Worm (Caenorhabditis elegans) whole organism, L1 larva: ENCODE data around the gene K10D2.5.
A peak's percentile ranks its signal among the peaks of the same experiment; 100 is the strongest.

ENCODE experiments used
- alr-1 ChIP-seq: fragments of 200-800 bp; sonication (Bioruptor generic); optimal IDR thresholded peaks from 2 replicates; lab custom pipeline; 2018; ENCODE audit warnings: borderline replicate concordance, mild to moderate bottlenecking, missing genetic modification characterization, missing compliant biosample characterization
- blmp-1 ChIP-seq: fragments of 150-350 bp; optimal IDR thresholded peaks from 2 replicates; lab custom pipeline; 2014; ENCODE audit warnings: missing biosample characterization, missing genetic modification characterization
- ceh-82 ChIP-seq, 3 experiments: fragments of 150-350 bp in 1 of 3; sonication (generic microtip) in 2 of 3; optimal IDR thresholded peaks; 2 replicates each; lab custom pipeline; 2014 to 2017; ENCODE audit warnings: missing biosample characterization in 3 of 3, missing genetic modification characterization in 3 of 3
- ceh-88 ChIP-seq: fragments of 200-800 bp; sonication (Bioruptor generic); IDR thresholded peaks from 2 replicates; pipeline ENCODE4 v1.3.6; 2022; ENCODE audit warnings: missing genetic modification characterization, missing compliant biosample characterization
- ces-1 ChIP-seq: fragments of 150-350 bp; optimal IDR thresholded peaks from 2 replicates; lab custom pipeline; 2014; ENCODE audit warnings: missing biosample characterization, missing genetic modification reagents, missing genetic modification characterization
- efl-1 ChIP-seq, 4 experiments: fragments of 150-350 bp; optimal IDR thresholded peaks in 3 of 4; peaks in 1 of 4; 1 replicate in 1 of 4; 2 replicates in 3 of 4; lab custom pipeline; 2014; ENCODE audit warnings: missing biosample characterization in 2 of 4, missing genetic modification characterization in 2 of 4, missing genetic modification reagents in 2 of 4
- egl-27 ChIP-seq, 2 experiments: fragments of 150-350 bp in 1 of 2; sonication (generic microtip); optimal IDR thresholded peaks; 3 replicates each; lab custom pipeline; 2017 to 2018; ENCODE audit warnings: missing biosample characterization in 2 of 2, missing genetic modification characterization in 2 of 2, missing genetic modification reagents in 2 of 2
- fkh-10 ChIP-seq: sonication (generic microtip); optimal IDR thresholded peaks from 2 replicates; lab custom pipeline; 2017; ENCODE audit warnings: missing biosample characterization, missing genetic modification reagents, missing genetic modification characterization
- lin-13 ChIP-seq: fragments of 150-350 bp; optimal IDR thresholded peaks from 2 replicates; lab custom pipeline; 2014; ENCODE audit warnings: missing biosample characterization, missing genetic modification reagents, missing genetic modification characterization
- mep-1 ChIP-seq: fragments of 150-350 bp; optimal IDR thresholded peaks from 2 replicates; lab custom pipeline; 2014; ENCODE audit warnings: missing biosample characterization, missing genetic modification characterization
- nhr-84 ChIP-seq: sonication (generic microtip); optimal IDR thresholded peaks from 2 replicates; lab custom pipeline; 2017; ENCODE audit warnings: missing biosample characterization, missing genetic modification characterization
- snpc-4 ChIP-seq: fragments of 150-350 bp; optimal IDR thresholded peaks from 2 replicates; lab custom pipeline; 2014; ENCODE audit warnings: missing biosample characterization, missing genetic modification characterization
- zag-1 ChIP-seq: fragments of 150-350 bp; optimal IDR thresholded peaks from 2 replicates; lab custom pipeline; 2014; ENCODE audit warnings: missing biosample characterization, missing genetic modification characterization

DNA sequence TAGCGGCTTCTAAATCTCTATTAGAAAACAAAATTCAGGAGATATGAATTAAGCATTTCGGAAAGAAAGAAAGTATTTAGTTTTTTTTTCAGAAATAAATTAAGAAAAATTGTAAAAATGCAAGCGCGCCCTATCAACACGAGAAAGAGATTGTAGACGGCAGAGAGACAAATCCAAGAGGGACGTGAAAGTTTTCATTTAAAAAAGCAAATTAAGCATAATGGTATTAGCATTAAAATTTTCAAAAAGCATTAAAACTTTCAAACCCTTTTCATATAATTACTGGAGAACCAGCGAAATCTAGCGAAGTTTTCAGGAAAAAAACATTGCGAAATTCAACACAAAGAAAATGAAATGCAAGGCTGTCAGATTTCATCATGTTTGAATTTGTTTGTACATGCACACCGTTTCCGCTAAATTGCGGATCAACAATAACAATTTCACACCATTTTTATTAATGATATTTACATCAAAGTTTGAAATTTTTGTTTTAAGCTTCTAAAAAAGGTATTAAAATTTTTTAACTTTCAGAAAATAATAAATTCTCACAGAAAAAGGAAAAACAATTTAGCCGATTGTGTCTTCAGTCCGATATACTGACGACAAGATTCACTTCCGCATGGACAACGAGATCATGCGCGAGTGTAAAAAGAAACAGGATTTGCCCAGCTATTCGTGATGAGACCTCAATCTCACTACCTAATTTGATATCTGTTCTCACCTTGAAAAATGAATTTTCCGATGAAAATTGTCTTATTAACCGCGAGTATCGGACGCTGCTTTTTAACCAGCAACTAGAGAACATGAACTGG, 9.5 kb upstream of the K10D2.5 start, which contains the start of gene gars-1:
- TF ChIP-seq egl-27 (tag; optimal IDR thresholded peaks at IDR 0.05; lab: Kevin White, UChicago): no peak
- TF ChIP-seq snpc-4 (tag; lab: Kevin White, UChicago): no peak
- no peak for TF ChIP-seq ceh-88 (GFP tag; lab: Robert Waterston, UW)
- TF ChIP-seq fkh-10: no peak
- TF ChIP-seq efl-1 (optimal IDR thresholded peaks at IDR 0.05; lab: Kevin White, UChicago): peak; percentile 32
- peak; percentile 40 to 80 for TF ChIP-seq efl-1 (GFP tag; optimal IDR thresholded peaks at IDR 0.05 in 1 of 2; lab: Kevin White, UChicago)
- peak; percentile 70 for TF ChIP-seq blmp-1 (tag; lab: Kevin White, UChicago)
- no peak for TF ChIP-seq nhr-84 (tag; lab: Kevin White, UChicago)
- TF ChIP-seq alr-1 (tag; lab: Kevin White, UChicago): no peak
- peak; percentile 7 for TF ChIP-seq mep-1 (tag; lab: Kevin White, UChicago)
- peak; percentile 19 for TF ChIP-seq lin-13 (GFP tag; lab: Kevin White, UChicago)
- no peak for TF ChIP-seq zag-1 (tag; lab: Kevin White, UChicago)
- no peak for TF ChIP-seq ceh-82 (tag; optimal IDR thresholded peaks at IDR 0.05; lab: Kevin White, UChicago)
- no peak for TF ChIP-seq ces-1
